Fruit fly (Drosophila melanogaster) whole organism, embryonic: ENCODE results near the gene Mbs.
A peak's percentile ranks its signal among the peaks of the same experiment; 100 is the strongest.

Source experiments
- Abd-B ChIP-seq: fragments of 200-800 bp; sonication (Bioruptor generic); optimal IDR thresholded peaks from 2 replicates; lab custom pipeline; 2018; ENCODE audit warnings: missing biosample characterization, mild to moderate bottlenecking, missing genetic modification characterization, moderate library complexity
- B-H2 ChIP-seq: fragments of 200-800 bp; sonication (Bioruptor generic); optimal IDR thresholded peaks from 2 replicates; lab custom pipeline; 2018; ENCODE audit warnings: missing biosample characterization, mild to moderate bottlenecking, missing genetic modification characterization
- BEAF-32 ChIP-seq: fragments of 200-800 bp; sonication (Bioruptor generic); optimal IDR thresholded peaks from 3 replicates; lab custom pipeline; 2017; ENCODE audit warnings: missing biosample characterization, missing genetic modification characterization, mild to moderate bottlenecking, moderate library complexity, missing genetic modification reagents
- CG1024 ChIP-seq: fragments of 200-800 bp; sonication (Bioruptor generic); IDR thresholded peaks from 2 replicates; pipeline ENCODE4 v1.3.6; 2022; ENCODE audit warnings: missing biosample characterization, missing genetic modification characterization
- CG11247 ChIP-seq: fragments of 200-800 bp; sonication (Bioruptor generic); IDR thresholded peaks from 2 replicates; pipeline ENCODE4 v1.3.6; 2022; ENCODE audit warnings: missing biosample characterization, missing genetic modification characterization
- CG11456 ChIP-seq: fragments of 200-800 bp; sonication (Bioruptor generic); IDR thresholded peaks from 3 replicates; pipeline ENCODE4 v1.3.6; 2022; ENCODE audit warnings: missing biosample characterization, missing genetic modification characterization
- CG12219 ChIP-seq: fragments of 200-800 bp; sonication (Bioruptor generic); optimal IDR thresholded peaks from 3 replicates; lab custom pipeline; 2018; ENCODE audit warnings: missing biosample characterization, mild to moderate bottlenecking, missing genetic modification characterization
- CG13287 ChIP-seq: fragments of 200-800 bp; sonication (Bioruptor generic); IDR thresholded peaks from 2 replicates; pipeline ENCODE4 v1.3.6; 2022; ENCODE audit warnings: missing biosample characterization, missing genetic modification characterization; ENCODE audit not compliant: partially characterized antibody
- CG13424 ChIP-seq: fragments of 200-800 bp; sonication (Bioruptor generic); optimal IDR thresholded peaks from 2 replicates; lab custom pipeline; 2019; ENCODE audit warnings: missing biosample characterization, mild to moderate bottlenecking, missing genetic modification characterization, moderate library complexity
- CG14050 ChIP-seq: fragments of 200-800 bp; sonication (Bioruptor generic); IDR thresholded peaks from 3 replicates; pipeline ENCODE4 v1.3.6; 2022; ENCODE audit warnings: missing biosample characterization, missing genetic modification characterization
- CG15601 ChIP-seq: fragments of 200-800 bp; sonication (Bioruptor generic); optimal IDR thresholded peaks from 3 replicates; lab custom pipeline; 2019; ENCODE audit warnings: missing biosample characterization, mild to moderate bottlenecking, missing genetic modification characterization, moderate library complexity
- CG17385 ChIP-seq: fragments of 200-800 bp; sonication (Bioruptor generic); optimal IDR thresholded peaks from 3 replicates; lab custom pipeline; 2018; ENCODE audit warnings: missing biosample characterization, mild to moderate bottlenecking, missing genetic modification characterization
- CG17829 ChIP-seq: fragments of 200-800 bp; optimal IDR thresholded peaks from 2 replicates; lab custom pipeline; 2019; ENCODE audit warnings: missing biosample characterization, mild to moderate bottlenecking, missing genetic modification characterization, moderate library complexity
- CG31441 ChIP-seq: fragments of 200-800 bp; sonication (Bioruptor generic); IDR thresholded peaks from 2 replicates; pipeline ENCODE4 v1.3.6; 2022; ENCODE audit warnings: missing biosample characterization, missing genetic modification characterization
- CG32767 ChIP-seq: fragments of 200-800 bp; sonication (Bioruptor generic); IDR thresholded peaks from 2 replicates; pipeline ENCODE4 v1.3.6; 2022; ENCODE audit warnings: missing biosample characterization, missing genetic modification characterization
- CG32772 ChIP-seq: fragments of 200-800 bp; sonication (Bioruptor generic); IDR thresholded peaks from 2 replicates; pipeline ENCODE4 v1.3.6; 2022; ENCODE audit warnings: missing biosample characterization, missing genetic modification characterization
- CG33213 ChIP-seq: fragments of 200-800 bp; sonication (Bioruptor generic); optimal IDR thresholded peaks from 3 replicates; lab custom pipeline; 2016; ENCODE audit warnings: missing biosample characterization, missing genetic modification characterization
- CG43689 ChIP-seq: fragments of 200-800 bp; sonication (Bioruptor generic); IDR thresholded peaks from 2 replicates; pipeline ENCODE4 v1.3.6; 2022; ENCODE audit warnings: missing biosample characterization, missing genetic modification characterization
- CG4854 ChIP-seq: fragments of 200-800 bp; sonication (Bioruptor generic); optimal IDR thresholded peaks from 2 replicates; lab custom pipeline; 2016; ENCODE audit warnings: missing biosample characterization, missing genetic modification characterization, inconsistent platforms
- CG6765 ChIP-seq: fragments of 200-800 bp; sonication (Bioruptor generic); optimal IDR thresholded peaks from 3 replicates; lab custom pipeline; 2017; ENCODE audit warnings: missing biosample characterization, mild to moderate bottlenecking, missing genetic modification characterization
- CG9727 ChIP-seq: fragments of 200-800 bp; sonication (Bioruptor generic); optimal IDR thresholded peaks from 3 replicates; lab custom pipeline; 2017; ENCODE audit warnings: missing biosample characterization, mild to moderate bottlenecking, missing genetic modification characterization
- Dref ChIP-seq: fragments of 200-800 bp; sonication (Bioruptor generic); IDR thresholded peaks from 2 replicates; pipeline ENCODE4 v1.3.6; 2022; ENCODE audit warnings: missing biosample characterization, missing genetic modification characterization
- ERR ChIP-seq: fragments of 200-800 bp; sonication (Bioruptor generic); optimal IDR thresholded peaks from 2 replicates; lab custom pipeline; 2016; ENCODE audit warnings: missing biosample characterization, missing genetic modification characterization
- Eip74EF ChIP-seq, 2 experiments: fragments of 200-800 bp in 1 of 2; fragments of >200 bp in 1 of 2; sonication (Bioruptor generic) in 1 of 2; optimal IDR thresholded peaks; 2 replicates each; lab custom pipeline; 2017 to 2019; ENCODE audit warnings: missing biosample characterization in 2 of 2, missing genetic modification characterization in 2 of 2, mild to moderate bottlenecking in 1 of 2, moderate library complexity in 1 of 2
- HLHmδ ChIP-seq: fragments of 200-800 bp; sonication (Bioruptor generic); optimal IDR thresholded peaks from 2 replicates; lab custom pipeline; 2018; ENCODE audit warnings: missing biosample characterization, mild to moderate bottlenecking, missing genetic modification characterization, moderate library complexity
- Jarid2 ChIP-seq: fragments of 200-800 bp; sonication (Bioruptor generic); optimal IDR thresholded peaks from 3 replicates; lab custom pipeline; 2017; ENCODE audit warnings: mild to moderate bottlenecking, missing biosample characterization, missing genetic modification reagents, missing genetic modification characterization
- Kr ChIP-seq: fragments of 200-800 bp; sonication (Bioruptor generic); optimal IDR thresholded peaks from 2 replicates; lab custom pipeline; 2017; ENCODE audit warnings: missing biosample characterization, mild to moderate bottlenecking, missing genetic modification characterization
- NC2β ChIP-seq: fragments of 200-800 bp; sonication (Bioruptor generic); optimal IDR thresholded peaks from 2 replicates; lab custom pipeline; 2016; ENCODE audit warnings: missing biosample characterization, missing genetic modification characterization
- Sin3A ChIP-seq: fragments of >200 bp; optimal IDR thresholded peaks from 2 replicates; lab custom pipeline; 2018
- Xrp1 ChIP-seq: fragments of 200-800 bp; sonication (Bioruptor generic); IDR thresholded peaks from 2 replicates; pipeline ENCODE4 v1.3.6; 2022; ENCODE audit warnings: missing biosample characterization, missing genetic modification characterization
- ab ChIP-seq: fragments of 200-800 bp; sonication (Bioruptor generic); optimal IDR thresholded peaks from 2 replicates; lab custom pipeline; 2016; ENCODE audit warnings: missing biosample characterization, missing genetic modification characterization
- ap ChIP-seq: fragments of 200-800 bp; sonication (Bioruptor generic); IDR thresholded peaks from 2 replicates; pipeline ENCODE4 v1.3.6; 2022; ENCODE audit warnings: missing biosample characterization, missing genetic modification characterization
- bigmax ChIP-seq: fragments of 200-800 bp; sonication (Bioruptor generic); optimal IDR thresholded peaks from 2 replicates; lab custom pipeline; 2018; ENCODE audit warnings: missing biosample characterization, mild to moderate bottlenecking, missing genetic modification characterization
- dan ChIP-seq: fragments of 200-800 bp; sonication (Bioruptor generic); IDR thresholded peaks from 2 replicates; pipeline ENCODE4 v1.3.6; 2022; ENCODE audit warnings: missing biosample characterization, missing genetic modification characterization
- gcm2 ChIP-seq: fragments of 200-800 bp; sonication (Bioruptor generic); optimal IDR thresholded peaks from 2 replicates; lab custom pipeline; 2016; ENCODE audit warnings: missing biosample characterization, missing genetic modification characterization
- gsb ChIP-seq: fragments of 200-800 bp; sonication (Bioruptor generic); IDR thresholded peaks from 2 replicates; pipeline ENCODE4 v1.3.6; 2022; ENCODE audit warnings: missing biosample characterization, missing genetic modification characterization
- ham ChIP-seq: fragments of 200-800 bp; sonication (Bioruptor generic); IDR thresholded peaks from 2 replicates; pipeline ENCODE4 v1.3.6; 2022; ENCODE audit warnings: missing biosample characterization, missing genetic modification characterization
- knrl ChIP-seq: fragments of 200-800 bp; sonication (Bioruptor generic); IDR thresholded peaks from 3 replicates; pipeline ENCODE4 v1.3.6; 2022; ENCODE audit warnings: missing biosample characterization, missing genetic modification characterization; ENCODE audit not compliant: partially characterized antibody
- nom ChIP-seq: fragments of 200-800 bp; sonication (Bioruptor generic); optimal IDR thresholded peaks from 2 replicates; lab custom pipeline; 2017; ENCODE audit warnings: missing biosample characterization, missing genetic modification characterization, mild to moderate bottlenecking, moderate library complexity, missing genetic modification reagents
- odd ChIP-seq: fragments of 200-800 bp; sonication (Bioruptor generic); optimal IDR thresholded peaks from 2 replicates; lab custom pipeline; 2017; ENCODE audit warnings: missing biosample characterization, mild to moderate bottlenecking, missing genetic modification characterization
- onecut ChIP-seq: fragments of 200-800 bp; sonication (Bioruptor generic); IDR thresholded peaks from 2 replicates; pipeline ENCODE4 v1.3.6; 2022; ENCODE audit warnings: missing biosample characterization, missing genetic modification characterization
- otp ChIP-seq: fragments of 200-800 bp; sonication (Bioruptor generic); IDR thresholded peaks from 3 replicates; pipeline ENCODE4, ENCODE4 v1.3.6; 2022; ENCODE audit warnings: missing biosample characterization, missing genetic modification characterization
- p53 ChIP-seq: fragments of 200-800 bp; sonication (Bioruptor generic); optimal IDR thresholded peaks from 2 replicates; lab custom pipeline; 2016; ENCODE audit warnings: missing biosample characterization, missing genetic modification characterization
- pan ChIP-seq, 4 experiments: fragments of >200 bp in 3 of 4; fragments of 200-800 bp in 1 of 4; sonication (Bioruptor generic) in 1 of 4; optimal IDR thresholded peaks in 3 of 4; IDR thresholded peaks in 1 of 4; 2 replicates each; pipeline versions ENCODE4 v1.3.6 to Lab custom; 2017 to 2022; ENCODE audit warnings: missing biosample characterization in 2 of 4, missing genetic modification characterization in 2 of 4, mixed read lengths in 1 of 4
- sens ChIP-seq: fragments of 200-800 bp; sonication (Bioruptor generic); peaks from one replicate; lab custom pipeline; 2016; ENCODE audit warnings: missing biosample characterization, missing genetic modification characterization
- sim ChIP-seq: fragments of 200-800 bp; sonication (Bioruptor generic); IDR thresholded peaks from 2 replicates; pipeline ENCODE4 v1.3.6; 2022; ENCODE audit warnings: missing biosample characterization, missing genetic modification characterization
- sima ChIP-seq: fragments of 200-800 bp; sonication (Bioruptor generic); optimal IDR thresholded peaks from 2 replicates; lab custom pipeline; 2016; ENCODE audit warnings: missing biosample characterization, missing genetic modification characterization
- tna ChIP-seq: fragments of 200-800 bp; sonication (Bioruptor generic); IDR thresholded peaks from 2 replicates; pipeline ENCODE4 v1.3.6; 2022; ENCODE audit warnings: missing biosample characterization, missing genetic modification characterization; ENCODE audit not compliant: partially characterized antibody

Gene Mbs

DNA sequence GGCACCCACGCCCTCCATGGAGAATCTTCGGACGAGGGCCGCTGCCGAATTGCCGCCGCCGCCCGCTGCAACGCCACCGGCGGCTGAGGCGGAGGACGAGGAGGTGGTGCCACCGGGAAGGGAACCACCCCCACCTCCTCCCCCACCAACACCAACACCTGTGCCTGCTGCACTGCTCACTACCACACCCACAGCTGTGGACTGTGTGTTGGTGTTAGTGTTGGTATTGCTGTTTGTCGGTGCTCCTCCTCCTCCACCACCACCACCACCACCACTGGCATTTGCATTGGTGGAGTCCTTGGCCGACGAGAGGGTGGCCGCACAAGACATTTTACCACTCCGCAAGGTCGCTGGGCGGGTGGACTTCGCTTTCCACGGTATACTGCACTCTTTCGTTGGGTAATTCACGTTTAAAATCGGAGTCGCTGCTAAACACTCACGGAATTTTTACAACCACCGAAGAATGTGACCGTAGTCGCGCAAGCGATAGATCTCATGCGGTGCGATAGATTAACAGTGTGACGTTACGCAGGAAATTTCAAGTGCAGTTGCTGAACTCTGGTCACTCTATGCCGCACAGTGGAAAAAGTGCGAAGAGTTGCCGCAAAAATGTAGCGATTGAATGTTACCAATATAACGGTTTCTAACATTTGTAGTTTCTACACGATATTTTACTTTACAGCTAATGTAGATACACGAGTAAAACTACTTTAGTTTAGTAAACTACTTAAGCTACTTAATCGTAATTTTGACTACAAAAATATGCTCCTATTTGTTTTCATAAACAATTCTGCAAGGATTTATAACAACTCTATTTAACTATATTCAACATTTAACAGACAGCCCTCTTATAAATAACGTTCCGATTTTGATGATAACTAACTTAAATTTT lies 40.2 kb upstream of the Mbs start, which contains the start of gene mib1 (continued):
- no peak for TF ChIP-seq CG1024 (GFP tag; lab: Robert Waterston, UW)
- peak; percentile 76 for TF ChIP-seq tna (GFP tag; lab: Robert Waterston, UW)
- peak; percentile 54 for TF ChIP-seq Dref (GFP tag; lab: Robert Waterston, UW)
- TF ChIP-seq BEAF-32 (GFP tag; lab: Kevin White, UChicago), result peak; percentile 92
- TF ChIP-seq Kr (GFP tag; lab: Kevin White, UChicago), result peak; percentile 18
- peak; percentile 81 for TF ChIP-seq HLHmδ (GFP tag; lab: Kevin White, UChicago)
- TF ChIP-seq CG12219 (GFP tag; lab: Kevin White, UChicago), result no peak
- TF ChIP-seq odd (GFP tag; lab: Kevin White, UChicago), result peak; percentile 10
- no peak for TF ChIP-seq ap (GFP tag; lab: Robert Waterston, UW)
- peak; percentile 78 for TF ChIP-seq Abd-B
- TF ChIP-seq Sin3A (lab: Kevin White, UChicago), result peak; percentile 90
- no peak for TF ChIP-seq CG32772 (GFP tag; lab: Robert Waterston, UW)
- peak; percentile 37; the same call in 1 of the 2 replicates for TF ChIP-seq onecut (GFP tag; lab: Robert Waterston, UW)
- TF ChIP-seq Xrp1 (GFP tag; lab: Robert Waterston, UW), result no peak
- TF ChIP-seq CG9727, result no peak
- TF ChIP-seq ham (GFP tag; lab: Robert Waterston, UW), result 0 out of 2 replicates have a peak, but pooled peaks have one; percentile 7
- peak; percentile 82 for TF ChIP-seq sens (GFP tag; lab: Kevin White, UChicago)
- no peak for TF ChIP-seq ERR (GFP tag; lab: Kevin White, UChicago)
- TF ChIP-seq CG11247 (GFP tag; lab: Robert Waterston, UW), result no peak
- TF ChIP-seq B-H2 (GFP tag; lab: Kevin White, UChicago), result peak; percentile 58
- TF ChIP-seq CG14050 (GFP tag; lab: Robert Waterston, UW), result no peak
- 0 out of 2 replicates have a peak, but pooled peaks have one; percentile 20 for TF ChIP-seq CG32767
- peak; percentile 89 for TF ChIP-seq knrl
- TF ChIP-seq CG13287 (GFP tag; lab: Robert Waterston, UW), result peak; percentile 93
- TF ChIP-seq gcm2 (GFP tag; lab: Kevin White, UChicago), result no peak
- TF ChIP-seq bigmax (GFP tag; lab: Kevin White, UChicago), result peak; percentile 15
- no peak for TF ChIP-seq ab (GFP tag; lab: Kevin White, UChicago)
- TF ChIP-seq CG13424 (tag; lab: Kevin White, UChicago), result peak; percentile 41
- TF ChIP-seq otp, result no peak
- TF ChIP-seq dan, result no peak
- TF ChIP-seq CG43689, result no peak
- no peak for TF ChIP-seq p53 (GFP tag; lab: Kevin White, UChicago)
- no peak for TF ChIP-seq pan (optimal IDR thresholded peaks at IDR 0.05; lab: Kevin White, UChicago)
- peak in 1 of 2 experiments; percentile 35 for TF ChIP-seq pan (GFP tag; optimal IDR thresholded peaks at IDR 0.05 in 1 of 2, IDR thresholded peaks at IDR 0.05 in 1 of 2)
- TF ChIP-seq gsb (GFP tag; lab: Robert Waterston, UW), result no peak
- TF ChIP-seq Jarid2 (GFP tag; lab: Kevin White, UChicago), result peak; percentile 70
- TF ChIP-seq CG15601, result peak; percentile 66
- TF ChIP-seq CG17385 (GFP tag; lab: Kevin White, UChicago), result peak; percentile 6
- TF ChIP-seq CG4854, result peak; percentile 18
- TF ChIP-seq CG17829 (tag; lab: Kevin White, UChicago), result peak; percentile 38
- peak; percentile 23; the same call in 1 of the 2 replicates for TF ChIP-seq CG31441 (GFP tag; lab: Robert Waterston, UW)
- no peak for TF ChIP-seq NC2β (GFP tag; lab: Kevin White, UChicago)
- TF ChIP-seq Eip74EF (GFP tag; optimal IDR thresholded peaks at IDR 0.05; lab: Kevin White, UChicago), result peak in 1 of 2 experiments; percentile 49
- no peak for TF ChIP-seq sima (GFP tag; lab: Kevin White, UChicago)
- peak; percentile 63; the same call in 2 of the 3 replicates for TF ChIP-seq CG11456 (GFP tag; lab: Robert Waterston, UW)
- TF ChIP-seq nom (GFP tag; lab: Kevin White, UChicago), result peak; percentile 76
- no peak for TF ChIP-seq CG6765 (GFP tag; lab: Kevin White, UChicago)
- TF ChIP-seq CG33213 (GFP tag; lab: Kevin White, UChicago), result peak; percentile 86
- TF ChIP-seq sim (GFP tag; lab: Robert Waterston, UW), result no peak
